Fruit fly (Drosophila melanogaster) S2 (cell line): ENCODE data around the gene CG10232.

Experiments used
- CG8478 ChIP-seq: fragments of >200 bp; optimal IDR thresholded peaks from 2 replicates; lab custom pipeline; 2018
- CTCF ChIP-seq, 2 experiments: fragments of >200 bp; optimal IDR thresholded peaks; 2 replicates each; lab custom pipeline; 2018

- TF ChIP-seq CTCF (optimal IDR thresholded peaks at IDR 0.05; lab: Kevin White, UChicago) (no peak), CG8478 (no peak)
These were observed at the start of gene CG10232 for dm6 chr3R:23721525-23721924.
